Worm (Caenorhabditis elegans) whole organism, young adult: ENCODE results near the gene D1005.5.

ENCODE experiments used
- D2030.7 ChIP-seq: fragments of 200-800 bp; sonication (Bioruptor generic); IDR thresholded peaks from 2 replicates; pipeline ENCODE4 v1.3.6; 2022; ENCODE audit warnings: missing genetic modification reagents, missing genetic modification characterization, missing compliant biosample characterization
- F22D6.2 ChIP-seq: sonication (generic microtip); optimal IDR thresholded peaks from 2 replicates; lab custom pipeline; 2016; ENCODE audit warnings: mild to moderate bottlenecking, missing genetic modification characterization, missing compliant biosample characterization
- F39B2.1 ChIP-seq: fragments of 200-800 bp; sonication (Bioruptor generic); IDR thresholded peaks from 2 replicates; pipeline ENCODE4 v1.3.6; 2022; ENCODE audit warnings: missing genetic modification reagents, missing genetic modification characterization, missing compliant biosample characterization
- ama-1 ChIP-seq, 3 experiments: fragments of 150-350 bp in 1 of 3; sonication (generic microtip) in 2 of 3; optimal IDR thresholded peaks; 2 replicates each; lab custom pipeline; 2014 to 2018; ENCODE audit warnings: missing biosample characterization in 2 of 3, missing genetic modification characterization in 2 of 3, missing genetic modification reagents in 2 of 3
- bed-1 ChIP-seq: fragments of 200-800 bp; sonication (Bioruptor generic); IDR thresholded peaks from 2 replicates; pipeline ENCODE4 v1.3.6; 2022; ENCODE audit warnings: missing genetic modification reagents, missing genetic modification characterization, missing compliant biosample characterization
- lin-35 ChIP-seq, 3 experiments: fragments of 150-350 bp in 2 of 3; sonication (generic microtip) in 1 of 3; optimal IDR thresholded peaks; 2 replicates each; lab custom pipeline; 2014 to 2018; ENCODE audit warnings: missing biosample characterization in 3 of 3, missing genetic modification characterization in 3 of 3, missing genetic modification reagents in 3 of 3
- madf-6 ChIP-seq: fragments of 200-800 bp; sonication (Bioruptor generic); IDR thresholded peaks from 2 replicates; pipeline ENCODE4 v1.3.6; 2022; ENCODE audit warnings: missing genetic modification reagents, missing genetic modification characterization, missing compliant biosample characterization
- mes-4 ChIP-seq: sonication (generic microtip); optimal IDR thresholded peaks from 2 replicates; lab custom pipeline; 2016; ENCODE audit warnings: missing genotype, missing genetic modification characterization, missing compliant biosample characterization
- pha-4 ChIP-seq: fragments of 150-350 bp; sonication (generic microtip); optimal IDR thresholded peaks from 2 replicates; lab custom pipeline; 2014; ENCODE audit warnings: missing biosample characterization, missing genetic modification reagents, missing genetic modification characterization
- snpc-1.1 ChIP-seq: sonication (generic microtip); optimal IDR thresholded peaks from 2 replicates; lab custom pipeline; 2017; ENCODE audit warnings: missing genetic modification characterization, mild to moderate bottlenecking, missing compliant biosample characterization, antibody characterized with exemption, moderate library complexity, missing genotype, missing genetic modification reagents; ENCODE audit not compliant: insufficient read depth
- snpc-4 ChIP-seq, 5 experiments: fragments of 150-350 bp in 1 of 5; sonication (generic microtip) in 4 of 5; optimal IDR thresholded peaks; 2 replicates each; lab custom pipeline; 2014 to 2018; ENCODE audit warnings: missing genetic modification characterization in 5 of 5, missing biosample characterization in 3 of 5, antibody characterized with exemption in 2 of 5, mild to moderate bottlenecking in 2 of 5, missing compliant biosample characterization in 2 of 5, missing genotype in 2 of 5, moderate library complexity in 2 of 5, missing genetic modification reagents in 1 of 5
- xnd-1 ChIP-seq: sonication (generic microtip); optimal IDR thresholded peaks from 2 replicates; lab custom pipeline; 2016; ENCODE audit warnings: missing genotype, missing genetic modification reagents, missing genetic modification characterization, missing compliant biosample characterization
- ztf-3 ChIP-seq: fragments of 200-800 bp; sonication (Bioruptor generic); optimal IDR thresholded peaks from 2 replicates; lab custom pipeline; 2018; ENCODE audit warnings: mild to moderate bottlenecking, missing genetic modification characterization, missing compliant biosample characterization

DNA sequence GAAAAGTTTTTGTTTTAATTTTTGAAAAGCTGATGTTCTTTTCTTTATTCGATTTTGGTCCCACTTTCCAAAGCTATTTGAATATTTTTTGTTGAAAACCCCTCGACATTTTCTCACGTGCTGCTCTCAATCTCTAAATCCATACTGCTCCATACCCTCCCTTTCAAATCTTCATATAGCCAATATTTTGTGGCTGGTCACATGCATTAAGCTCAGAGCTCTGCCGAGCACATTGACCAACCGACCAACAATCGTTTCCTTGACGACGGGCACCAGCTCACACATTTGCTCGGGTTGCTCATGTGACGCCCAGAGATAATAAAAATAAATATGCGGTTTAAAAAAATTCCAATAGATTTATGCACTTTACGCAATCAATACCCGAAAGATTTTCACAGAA, 33.9 kb downstream of the D1005.5 start:
- TF ChIP-seq pha-4 (no peak), ama-1 (optimal IDR thresholded peaks at IDR 0.05; lab: Kevin White, UChicago) (no peak), ama-1 (GFP tag; optimal IDR thresholded peaks at IDR 0.05; lab: Kevin White, UChicago) (no peak), mes-4 (no peak), bed-1 (GFP tag; lab: Robert Waterston, UW) (no peak), ztf-3 (GFP tag; lab: Kevin White, UChicago) (no peak), F39B2.1 (GFP tag; lab: Robert Waterston, UW) (no peak), snpc-1.1 (tag; lab: Kevin White, UChicago) (no peak), D2030.7 (no peak), xnd-1 (tag; lab: Kevin White, UChicago) (no peak), F22D6.2 (tag; lab: Kevin White, UChicago) (no peak), snpc-4 (GFP tag; optimal IDR thresholded peaks at IDR 0.05; lab: Kevin White, UChicago) (no peak), snpc-4 (tag; optimal IDR thresholded peaks at IDR 0.05; lab: Kevin White, UChicago) (no peak), madf-6 (GFP tag; lab: Robert Waterston, UW) (no peak), lin-35 (GFP tag; optimal IDR thresholded peaks at IDR 0.05; lab: Kevin White, UChicago) (peak in 1 of 3 experiments; percentile 25)
